Worm (Caenorhabditis elegans): ENCODE data around the gene his-41.

his-41 gene

ce11 chrV:9561624-9562179, 16.4 kb downstream of the his-41 start, which contains the start of gene rgef-1 (continued):
- TF ChIP-seq D1046.2 (GFP tag; IDR thresholded peaks at IDR 0.05) (no peak), hlh-30 (tag; optimal IDR thresholded peaks at IDR 0.05; ENCODE audit: insufficient read depth) (peak; percentile 56), T20F7.1 (GFP tag; optimal IDR thresholded peaks at IDR 0.05) (no peak), R02D3.7 (tag; optimal IDR thresholded peaks at IDR 0.05) (no peak), unc-39 (tag; optimal IDR thresholded peaks at IDR 0.05) (no peak), F10B5.3 (tag; optimal IDR thresholded peaks at IDR 0.05) (no peak), ztf-11 (tag; optimal IDR thresholded peaks at IDR 0.05) (no peak), nhr-76 (tag; optimal IDR thresholded peaks at IDR 0.05) (no peak), lsy-2 (tag; optimal IDR thresholded peaks at IDR 0.05) (peak; percentile 41 to 69), nhr-48 (tag; optimal IDR thresholded peaks at IDR 0.05) (peak; percentile 13), dmd-9 (GFP tag; IDR thresholded peaks at IDR 0.05) (no peak), vab-7 (GFP tag; IDR thresholded peaks at IDR 0.05) (no peak), dmd-6 (GFP tag; IDR thresholded peaks at IDR 0.05) (0 out of 2 replicates have a peak, but pooled peaks have one; percentile 14), ctbp-1 (GFP tag; IDR thresholded peaks at IDR 0.05) (peak; percentile 91), ceh-32 (tag; optimal IDR thresholded peaks at IDR 0.05; ENCODE audit: poor library complexity) (no peak), gei-8 (GFP tag; optimal IDR thresholded peaks at IDR 0.05) (no peak), F37D6.2 (tag; optimal IDR thresholded peaks at IDR 0.05) (peak; percentile 75), ceh-44 (GFP tag; IDR thresholded peaks at IDR 0.05) (no peak), ceh-20 (GFP tag; IDR thresholded peaks at IDR 0.05) (0 out of 2 replicates have a peak, but pooled peaks have one; percentile 22), mep-1 (tag; optimal IDR thresholded peaks at IDR 0.05) (peak; percentile 58), rbr-2 (tag; optimal IDR thresholded peaks at IDR 0.05) (peak; percentile 87), nhr-10 (tag; optimal IDR thresholded peaks at IDR 0.05) (no peak), mdl-1 (tag; optimal IDR thresholded peaks at IDR 0.05) (peak in 1 of 2 experiments; percentile 84), zag-1 (tag; optimal IDR thresholded peaks at IDR 0.05) (no peak), nhr-42 (GFP tag; IDR thresholded peaks at IDR 0.05) (no peak), egl-43 (GFP tag; IDR thresholded peaks at IDR 0.05) (peak; percentile 81), mes-2 (tag; optimal IDR thresholded peaks at IDR 0.05; ENCODE audit: poor library complexity, severe bottlenecking) (peak; percentile 10), mxl-2 (GFP tag; conservative IDR thresholded peaks at IDR 0.05) (no peak), F44E2.7 (GFP tag; IDR thresholded peaks at IDR 0.05) (no peak)

ce11 chrV:9563585-9563984, 18.2 kb downstream of the his-41 start:
- peak; percentile 34 for TF ChIP-seq fkh-10 (GFP tag; optimal IDR thresholded peaks at IDR 0.05)
- TF ChIP-seq ctbp-1 (GFP tag; IDR thresholded peaks at IDR 0.05), result 0 out of 2 replicates have a peak, but pooled peaks have one; percentile 35
- TF ChIP-seq unc-62 (GFP tag; optimal IDR thresholded peaks at IDR 0.05 in 1 of 2), result peak in 1 of 2 experiments; percentile 82
- no peak for TF ChIP-seq unc-62 (tag; optimal IDR thresholded peaks at IDR 0.05)
- no peak for TF ChIP-seq zag-1 (tag; optimal IDR thresholded peaks at IDR 0.05)

- TF ChIP-seq ceh-28 (tag; optimal IDR thresholded peaks at IDR 0.05) (no peak), hmg-1.1 (GFP tag; IDR thresholded peaks at IDR 0.05) (no peak), mep-1 (tag; optimal IDR thresholded peaks at IDR 0.05) (no peak), ZK546.5 (tag; optimal IDR thresholded peaks at IDR 0.05) (no peak), php-3 (GFP tag; IDR thresholded peaks at IDR 0.05) (no peak), cey-2 (tag; optimal IDR thresholded peaks at IDR 0.05; ENCODE audit: borderline replicate concordance, insufficient read depth) (no peak), R02D3.7 (tag; optimal IDR thresholded peaks at IDR 0.05) (no peak)
Observed at ce11 chrV:9568707-9569106, 23.4 kb downstream of the his-41 start, which contains the start of gene F25B3.4. Gene F25B3.4, minus strand, starts transcription at chrV:9568807.
